Fruit fly (Drosophila melanogaster) whole organism, embryonic: Measurements from ENCODE around the gene CG43120.

Experiments used
- Atf3 ChIP-seq: fragments of 200-800 bp; sonication (Bioruptor generic); optimal IDR thresholded peaks from 3 replicates; lab custom pipeline; 2016; ENCODE audit warnings: missing biosample characterization, missing genetic modification characterization
- Blimp-1 ChIP-seq: fragments of 200-800 bp; sonication (Bioruptor generic); optimal IDR thresholded peaks from 3 replicates; lab custom pipeline; 2018; ENCODE audit warnings: missing biosample characterization, missing genetic modification characterization, mild to moderate bottlenecking, moderate library complexity, missing genetic modification reagents
- CG10209 ChIP-seq: fragments of 200-800 bp; sonication (Bioruptor generic); optimal IDR thresholded peaks from 3 replicates; lab custom pipeline; 2017; ENCODE audit warnings: missing biosample characterization, mild to moderate bottlenecking, missing genetic modification characterization, missing genetic modification reagents
- CG10321 ChIP-seq: fragments of 200-800 bp; sonication (Bioruptor generic); IDR thresholded peaks from 2 replicates; pipeline ENCODE4 v1.3.6; 2022; ENCODE audit warnings: missing biosample characterization, missing genetic modification characterization
- CG10979 ChIP-seq: fragments of 200-800 bp; sonication (Bioruptor generic); optimal IDR thresholded peaks from 2 replicates; lab custom pipeline; 2018; ENCODE audit warnings: missing biosample characterization, mild to moderate bottlenecking, missing genetic modification characterization, moderate library complexity
- CG11456 ChIP-seq: fragments of 200-800 bp; sonication (Bioruptor generic); IDR thresholded peaks from 3 replicates; pipeline ENCODE4 v1.3.6; 2022; ENCODE audit warnings: missing biosample characterization, missing genetic modification characterization
- CG11504 ChIP-seq: fragments of 200-800 bp; sonication (Bioruptor generic); optimal IDR thresholded peaks from 3 replicates; lab custom pipeline; 2019; ENCODE audit warnings: missing biosample characterization, mild to moderate bottlenecking, missing genetic modification characterization, moderate library complexity
- CG11696 ChIP-seq: fragments of 200-800 bp; sonication (Bioruptor generic); IDR thresholded peaks from 2 replicates; pipeline ENCODE4 v1.3.6; 2022; ENCODE audit warnings: missing biosample characterization, missing genetic modification characterization
- CG12219 ChIP-seq: fragments of 200-800 bp; sonication (Bioruptor generic); optimal IDR thresholded peaks from 3 replicates; lab custom pipeline; 2018; ENCODE audit warnings: missing biosample characterization, mild to moderate bottlenecking, missing genetic modification characterization
- CG12942 ChIP-seq: fragments of 200-800 bp; sonication (Bioruptor generic); optimal IDR thresholded peaks from 3 replicates; lab custom pipeline; 2016; ENCODE audit warnings: missing biosample characterization, missing genetic modification characterization
- CG13775 ChIP-seq: fragments of 200-800 bp; sonication (Bioruptor generic); optimal IDR thresholded peaks from 3 replicates; lab custom pipeline; 2017; ENCODE audit warnings: missing biosample characterization, mild to moderate bottlenecking, missing genetic modification characterization
- CG14014 ChIP-seq: fragments of 200-800 bp; sonication (Bioruptor generic); IDR thresholded peaks from 2 replicates; pipeline ENCODE4 v1.3.6; 2022; ENCODE audit warnings: missing biosample characterization, missing genetic modification characterization
- CG17612 ChIP-seq: fragments of 200-800 bp; sonication (Bioruptor generic); IDR thresholded peaks from 2 replicates; pipeline ENCODE4 v1.3.6; 2022; ENCODE audit warnings: missing biosample characterization, missing genetic modification characterization
- CG17802 ChIP-seq: fragments of 200-800 bp; sonication (Bioruptor generic); optimal IDR thresholded peaks from 2 replicates; lab custom pipeline; 2018; ENCODE audit warnings: missing biosample characterization, mild to moderate bottlenecking, missing genetic modification characterization, moderate library complexity
- CG2199 ChIP-seq: fragments of 200-800 bp; sonication (Bioruptor generic); IDR thresholded peaks from 3 replicates; pipeline ENCODE4 v1.3.6; 2022; ENCODE audit warnings: missing biosample characterization, missing genetic modification characterization
- CG2889 ChIP-seq: fragments of 200-800 bp; sonication (Bioruptor generic); IDR thresholded peaks from 3 replicates; pipeline ENCODE4 v1.3.6; 2022; ENCODE audit warnings: missing biosample characterization, missing genetic modification characterization
- CG32772 ChIP-seq: fragments of 200-800 bp; sonication (Bioruptor generic); IDR thresholded peaks from 2 replicates; pipeline ENCODE4 v1.3.6; 2022; ENCODE audit warnings: missing biosample characterization, missing genetic modification characterization
- CG33213 ChIP-seq: fragments of 200-800 bp; sonication (Bioruptor generic); optimal IDR thresholded peaks from 3 replicates; lab custom pipeline; 2016; ENCODE audit warnings: missing biosample characterization, missing genetic modification characterization
- CG3838 ChIP-seq: fragments of 200-800 bp; sonication (Bioruptor generic); optimal IDR thresholded peaks from 3 replicates; lab custom pipeline; 2016; ENCODE audit warnings: missing biosample characterization, missing genetic modification characterization
- CG4282 ChIP-seq: fragments of 200-800 bp; sonication (Bioruptor generic); optimal IDR thresholded peaks from 2 replicates; lab custom pipeline; 2016; ENCODE audit warnings: missing biosample characterization, missing genetic modification characterization
- CG6791 ChIP-seq: fragments of 200-800 bp; sonication (Bioruptor generic); IDR thresholded peaks from 3 replicates; pipeline ENCODE4 v1.3.6; 2022; ENCODE audit warnings: missing biosample characterization, missing genetic modification characterization; ENCODE audit not compliant: partially characterized antibody
- CG9876 ChIP-seq: fragments of 200-800 bp; sonication (Bioruptor generic); optimal IDR thresholded peaks from 2 replicates; lab custom pipeline; 2016; ENCODE audit warnings: missing biosample characterization, missing genetic modification characterization
- D19B ChIP-seq: fragments of 200-800 bp; sonication (Bioruptor generic); optimal IDR thresholded peaks from 2 replicates; lab custom pipeline; 2017; ENCODE audit warnings: missing biosample characterization, mild to moderate bottlenecking, missing genetic modification characterization
- Dfd ChIP-seq, 2 experiments: fragments of >200 bp; optimal IDR thresholded peaks; 2 replicates each; lab custom pipeline; 2017; ENCODE audit warnings: missing biosample characterization in 2 of 2, missing genetic modification characterization in 2 of 2
- E2f2 ChIP-seq: fragments of 200-800 bp; sonication (Bioruptor generic); IDR thresholded peaks from 2 replicates; pipeline ENCODE4 v1.3.6; 2022; ENCODE audit warnings: missing biosample characterization, missing genetic modification characterization
- Elba2 ChIP-seq: fragments of 200-800 bp; sonication (Bioruptor generic); optimal IDR thresholded peaks from 3 replicates; lab custom pipeline; 2016; ENCODE audit warnings: missing biosample characterization, missing genetic modification characterization
- Lim3 ChIP-seq: fragments of 200-800 bp; sonication (Bioruptor generic); IDR thresholded peaks from 2 replicates; pipeline ENCODE4 v1.3.6; 2022; ENCODE audit warnings: missing biosample characterization, missing genetic modification characterization
- Lpt ChIP-seq: fragments of >200 bp; optimal IDR thresholded peaks from 2 replicates; lab custom pipeline; 2018; ENCODE audit warnings: missing biosample characterization, missing genetic modification characterization
- Oli ChIP-seq: fragments of 200-800 bp; sonication (Bioruptor generic); optimal IDR thresholded peaks from 2 replicates; lab custom pipeline; 2018; ENCODE audit warnings: missing biosample characterization, mild to moderate bottlenecking, missing genetic modification characterization, moderate library complexity
- Ravus ChIP-seq: fragments of 200-800 bp; sonication (Bioruptor generic); IDR thresholded peaks from 2 replicates; pipeline ENCODE4 v1.3.6; 2022; ENCODE audit warnings: missing biosample characterization, missing genetic modification characterization
- Scr ChIP-seq: fragments of 200-800 bp; sonication (Bioruptor generic); IDR thresholded peaks from 2 replicates; pipeline ENCODE4 v1.3.6; 2022; ENCODE audit warnings: missing biosample characterization, missing genetic modification characterization; ENCODE audit not compliant: partially characterized antibody
- Stat92E ChIP-seq, 3 experiments: fragments of >200 bp in 2 of 3; fragments of 200-800 bp in 1 of 3; sonication (Bioruptor generic) in 1 of 3; optimal IDR thresholded peaks; 2 replicates each; lab custom pipeline; 2017 to 2019; ENCODE audit warnings: missing biosample characterization in 3 of 3, missing genetic modification characterization in 3 of 3, mild to moderate bottlenecking in 1 of 3, moderate library complexity in 1 of 3
- Xbp1 ChIP-seq: fragments of 200-800 bp; sonication (Bioruptor generic); optimal IDR thresholded peaks from 3 replicates; lab custom pipeline; 2016; ENCODE audit warnings: missing biosample characterization, mild to moderate bottlenecking, missing genetic modification characterization
- aop ChIP-seq: fragments of 200-800 bp; sonication (Bioruptor generic); IDR thresholded peaks from 2 replicates; pipeline ENCODE4 v1.3.6; 2022; ENCODE audit warnings: missing biosample characterization, missing genetic modification characterization
- cad ChIP-seq: fragments of >200 bp; optimal IDR thresholded peaks from 2 replicates; lab custom pipeline; 2017; ENCODE audit warnings: missing biosample characterization, missing genetic modification characterization
- dm ChIP-seq: fragments of 200-800 bp; sonication (Bioruptor generic); optimal IDR thresholded peaks from 3 replicates; lab custom pipeline; 2016; ENCODE audit warnings: missing biosample characterization, missing genetic modification characterization
- dmrt99B ChIP-seq: fragments of 200-800 bp; sonication (Bioruptor generic); optimal IDR thresholded peaks from 2 replicates; lab custom pipeline; 2018; ENCODE audit warnings: missing biosample characterization, mild to moderate bottlenecking, missing genetic modification characterization, moderate library complexity
- emc ChIP-seq: fragments of 200-800 bp; sonication (Bioruptor generic); optimal IDR thresholded peaks from 2 replicates; lab custom pipeline; 2016; ENCODE audit warnings: missing biosample characterization, missing genetic modification characterization
- ems ChIP-seq: fragments of 200-800 bp; sonication (Bioruptor generic); optimal IDR thresholded peaks from 3 replicates; lab custom pipeline; 2016; ENCODE audit warnings: missing biosample characterization, missing genetic modification characterization
- grn ChIP-seq: fragments of 200-800 bp; sonication (Bioruptor generic); optimal IDR thresholded peaks from 3 replicates; lab custom pipeline; 2017; ENCODE audit warnings: missing biosample characterization, missing genetic modification characterization
- gsb ChIP-seq: fragments of 200-800 bp; sonication (Bioruptor generic); IDR thresholded peaks from 2 replicates; pipeline ENCODE4 v1.3.6; 2022; ENCODE audit warnings: missing biosample characterization, missing genetic modification characterization
- her ChIP-seq: fragments of 200-800 bp; sonication (Bioruptor generic); optimal IDR thresholded peaks from 2 replicates; lab custom pipeline; 2016; ENCODE audit warnings: missing biosample characterization, missing genetic modification characterization
- jigr1 ChIP-seq: fragments of 200-800 bp; sonication (Bioruptor generic); IDR thresholded peaks from 3 replicates; pipeline ENCODE4 v1.3.6; 2022; ENCODE audit warnings: missing biosample characterization, missing genetic modification characterization
- kni ChIP-seq: fragments of 200-800 bp; sonication (Bioruptor generic); optimal IDR thresholded peaks from 3 replicates; lab custom pipeline; 2017; ENCODE audit warnings: mild to moderate bottlenecking, missing biosample characterization, missing genetic modification reagents, missing genetic modification characterization
- nom ChIP-seq: fragments of 200-800 bp; sonication (Bioruptor generic); optimal IDR thresholded peaks from 2 replicates; lab custom pipeline; 2017; ENCODE audit warnings: missing biosample characterization, missing genetic modification characterization, mild to moderate bottlenecking, moderate library complexity, missing genetic modification reagents
- pfk ChIP-seq: fragments of 200-800 bp; sonication (Bioruptor generic); optimal IDR thresholded peaks from 2 replicates; lab custom pipeline; 2018; ENCODE audit warnings: missing biosample characterization, mild to moderate bottlenecking, missing genetic modification characterization, moderate library complexity
- pita ChIP-seq: fragments of 200-800 bp; sonication (Bioruptor generic); optimal IDR thresholded peaks from 2 replicates; lab custom pipeline; 2017; ENCODE audit warnings: missing biosample characterization, mild to moderate bottlenecking, missing genetic modification characterization
- tio ChIP-seq: fragments of 200-800 bp; sonication (Bioruptor generic); optimal IDR thresholded peaks from 2 replicates; lab custom pipeline; 2017; ENCODE audit warnings: missing biosample characterization, missing genetic modification characterization, inconsistent platforms
- ttk ChIP-seq: fragments of 200-800 bp; sonication (Bioruptor generic); IDR thresholded peaks from 2 replicates; pipeline ENCODE4 v2.1.2; 2022; ENCODE audit warnings: missing biosample characterization, missing genetic modification characterization
- unc-4 ChIP-seq: fragments of 200-800 bp; sonication (Bioruptor generic); IDR thresholded peaks from 2 replicates; pipeline ENCODE4 v1.3.6; 2022; ENCODE audit warnings: missing biosample characterization, missing genetic modification characterization; ENCODE audit not compliant: partially characterized antibody
- zen2 ChIP-seq: fragments of 200-800 bp; sonication (Bioruptor generic); IDR thresholded peaks from 3 replicates; pipeline ENCODE4 v1.3.6; 2022; ENCODE audit warnings: missing biosample characterization, missing genetic modification characterization; ENCODE audit not compliant: partially characterized antibody

Gene CG43120

DNA sequence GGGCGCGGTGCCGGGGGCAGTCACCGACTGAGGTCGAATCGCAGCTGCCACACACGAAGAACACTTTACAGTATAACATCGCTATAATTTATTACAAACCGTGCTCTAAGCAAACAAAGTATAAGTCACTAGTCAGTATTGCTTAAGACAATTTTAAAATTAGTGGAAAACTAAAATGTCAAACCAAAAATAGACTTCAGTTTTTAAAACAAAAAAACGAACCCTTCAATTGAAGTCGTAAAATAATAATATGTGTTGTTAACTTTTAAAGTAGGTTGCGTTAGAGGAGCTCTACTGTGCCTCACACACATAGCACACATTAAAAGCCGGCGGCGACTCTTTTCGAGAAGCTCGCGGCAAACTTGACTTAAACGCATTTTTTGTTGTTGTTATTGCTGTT lies 40.4 kb downstream of the CG43120 start (continued):
- TF ChIP-seq emc (GFP tag; lab: Kevin White, UChicago) (no peak), jigr1 (GFP tag; lab: Robert Waterston, UW) (no peak), CG11456 (GFP tag; lab: Robert Waterston, UW) (no peak), tio (no peak), CG12942 (no peak), Xbp1 (no peak), Ravus (GFP tag; lab: Robert Waterston, UW) (no peak), cad (no peak), CG32772 (GFP tag; lab: Robert Waterston, UW) (no peak), Lim3 (GFP tag; lab: Robert Waterston, UW) (no peak), Blimp-1 (GFP tag; lab: Kevin White, UChicago) (peak; percentile 17), CG4282 (GFP tag; lab: Kevin White, UChicago) (no peak), CG10979 (tag; lab: Kevin White, UChicago) (peak; percentile 33), CG6791 (GFP tag; lab: Robert Waterston, UW) (no peak), CG17802 (tag; lab: Kevin White, UChicago) (no peak), ttk (GFP tag; lab: Robert Waterston, UW) (no peak), Elba2 (GFP tag; lab: Kevin White, UChicago) (no peak), CG17612 (GFP tag; lab: Robert Waterston, UW) (no peak), CG3838 (GFP tag; lab: Kevin White, UChicago) (no peak), her (GFP tag; lab: Kevin White, UChicago) (no peak), CG12219 (no peak), CG10321 (GFP tag; lab: Robert Waterston, UW) (no peak), CG2199 (GFP tag; lab: Robert Waterston, UW) (no peak), CG11504 (tag; lab: Kevin White, UChicago) (peak; percentile 36), CG14014 (GFP tag; lab: Robert Waterston, UW) (no peak), unc-4 (no peak), CG2889 (GFP tag; lab: Robert Waterston, UW) (no peak), pita (GFP tag; lab: Kevin White, UChicago) (no peak)

dm6 chr3L:14423638-14424037 lies 41.9 kb downstream of the CG43120 start:
- TF ChIP-seq CG13775 (GFP tag; lab: Kevin White, UChicago) = no peak
- no peak for TF ChIP-seq aop (GFP tag; lab: Robert Waterston, UW)
- TF ChIP-seq Oli (tag; lab: Kevin White, UChicago) = no peak
- TF ChIP-seq dmrt99B (tag; lab: Kevin White, UChicago) = no peak
- no peak for TF ChIP-seq E2f2
- TF ChIP-seq CG33213 (GFP tag; lab: Kevin White, UChicago) = no peak
- TF ChIP-seq CG9876 = no peak
- TF ChIP-seq Scr (GFP tag; lab: Robert Waterston, UW) = no peak
- TF ChIP-seq D19B = no peak
- peak; percentile 15 for TF ChIP-seq kni (GFP tag; lab: Kevin White, UChicago)
- TF ChIP-seq CG10209 (GFP tag; lab: Kevin White, UChicago) = no peak
- no peak for TF ChIP-seq her (GFP tag; lab: Kevin White, UChicago)
- no peak for TF ChIP-seq CG4282 (GFP tag; lab: Kevin White, UChicago)
- TF ChIP-seq zen2 (GFP tag; lab: Robert Waterston, UW) = no peak
- TF ChIP-seq Stat92E (GFP tag; optimal IDR thresholded peaks at IDR 0.05; lab: Kevin White, UChicago) = no peak
- 0 out of 3 replicates have a peak, but pooled peaks have one; percentile 25 for TF ChIP-seq CG2199 (GFP tag; lab: Robert Waterston, UW)
- TF ChIP-seq grn (GFP tag; lab: Kevin White, UChicago) = peak; percentile 96
- no peak for TF ChIP-seq nom
- no peak for TF ChIP-seq CG11696
- TF ChIP-seq unc-4 = no peak
- TF ChIP-seq Lim3 (GFP tag; lab: Robert Waterston, UW) = no peak
- TF ChIP-seq pfk = no peak
- no peak for TF ChIP-seq Dfd (GFP tag; optimal IDR thresholded peaks at IDR 0.05; lab: Kevin White, UChicago)
- no peak for TF ChIP-seq gsb (GFP tag; lab: Robert Waterston, UW)
- TF ChIP-seq Lpt (GFP tag; lab: Kevin White, UChicago) = no peak
- TF ChIP-seq CG2889 (GFP tag; lab: Robert Waterston, UW) = no peak
- no peak for TF ChIP-seq Atf3 (GFP tag; lab: Kevin White, UChicago)
- no peak for TF ChIP-seq ems
- no peak for TF ChIP-seq dm
